Fruit fly (Drosophila melanogaster) S2 (cell line): ENCODE data around the gene CG34461.

Experiments
- CG8478 ChIP-seq: fragments of >200 bp; optimal IDR thresholded peaks from 2 replicates; lab custom pipeline; 2018
- CTCF ChIP-seq, 2 experiments: fragments of >200 bp; optimal IDR thresholded peaks; 2 replicates each; lab custom pipeline; 2018

dm6 chr3L:8356196-8356595, 30.5 kb downstream of the CG34461 start, which contains the start of gene Culd:
- TF ChIP-seq CTCF (optimal IDR thresholded peaks at IDR 0.05; lab: Kevin White, UChicago) (no peak), CG8478 (lab: Kevin White, UChicago) (no peak)
